Worm (Caenorhabditis elegans) whole organism, L4 larva: ENCODE data around the gene C16C8.25.

Experiments used
- dve-1 ChIP-seq: sonication (generic microtip); optimal IDR thresholded peaks from 2 replicates; lab custom pipeline; 2017; ENCODE audit warnings: antibody characterized with exemption, mild to moderate bottlenecking, missing genetic modification characterization, missing compliant biosample characterization; ENCODE audit not compliant: insufficient read depth
- fkh-10 ChIP-seq: fragments of 150-350 bp; optimal IDR thresholded peaks from 2 replicates; lab custom pipeline; 2014; ENCODE audit warnings: missing biosample characterization, missing genetic modification reagents, missing genetic modification characterization
- fos-1 ChIP-seq: fragments of 150-350 bp; optimal IDR thresholded peaks from 2 replicates; lab custom pipeline; 2014; ENCODE audit warnings: missing biosample characterization, missing genetic modification characterization
- lin-39 ChIP-seq: fragments of 150-350 bp; optimal IDR thresholded peaks from 2 replicates; lab custom pipeline; 2014; ENCODE audit warnings: missing biosample characterization, missing genetic modification reagents, missing genetic modification characterization
- nhr-102 ChIP-seq: sonication (generic microtip); optimal IDR thresholded peaks from 2 replicates; lab custom pipeline; 2016; ENCODE audit warnings: mild to moderate bottlenecking, missing genetic modification characterization, moderate library complexity, missing compliant biosample characterization

- TF ChIP-seq nhr-102: no peak
- no peak for TF ChIP-seq fos-1 (tag; lab: Kevin White, UChicago)
- TF ChIP-seq fkh-10 (GFP tag; lab: Kevin White, UChicago): no peak
- no peak for TF ChIP-seq dve-1 (tag; lab: Kevin White, UChicago)
- no peak for TF ChIP-seq lin-39
Observed at ce11 chrII:3499386-3499785, 50.4 kb downstream of the C16C8.25 start, which contains the start of gene Y49F6B.9.
